Worm (Caenorhabditis elegans) whole organism, L3 larva: ENCODE results near the gene ubh-1.

ENCODE experiments used
- R02D3.7 ChIP-seq: fragments of 150-350 bp; optimal IDR thresholded peaks from 2 replicates; lab custom pipeline; 2014; ENCODE audit warnings: missing biosample characterization, missing genetic modification characterization
- ZK546.5 ChIP-seq: sonication (generic microtip); optimal IDR thresholded peaks from 2 replicates; lab custom pipeline; 2017; ENCODE audit warnings: missing biosample characterization, missing genetic modification characterization
- aly-2 ChIP-seq: fragments of 150-350 bp; optimal IDR thresholded peaks from 2 replicates; lab custom pipeline; 2014; ENCODE audit warnings: missing biosample characterization, missing genetic modification characterization
- ama-1 ChIP-seq: fragments of 150-350 bp; optimal IDR thresholded peaks from 2 replicates; lab custom pipeline; 2018
- ceh-16 ChIP-seq: sonication (generic microtip); optimal IDR thresholded peaks from 2 replicates; lab custom pipeline; 2017; ENCODE audit warnings: missing biosample characterization, missing genetic modification characterization
- ceh-28 ChIP-seq: fragments of 150-350 bp; optimal IDR thresholded peaks from 2 replicates; lab custom pipeline; 2014; ENCODE audit warnings: missing biosample characterization, missing genetic modification reagents, missing genetic modification characterization
- daf-12 ChIP-seq: fragments of 150-350 bp; optimal IDR thresholded peaks from 2 replicates; lab custom pipeline; 2014; ENCODE audit warnings: missing biosample characterization, missing genetic modification reagents, missing genetic modification characterization
- egl-27 ChIP-seq: sonication (generic microtip); optimal IDR thresholded peaks from 4 replicates; lab custom pipeline; 2017; ENCODE audit warnings: missing biosample characterization, missing genetic modification reagents, missing genetic modification characterization
- elt-2 ChIP-seq: sonication (generic microtip); optimal IDR thresholded peaks from 2 replicates; lab custom pipeline; 2016; ENCODE audit warnings: missing genetic modification reagents, mild to moderate bottlenecking, missing genetic modification characterization, missing compliant biosample characterization
- elt-3 ChIP-seq, 3 experiments: fragments of 150-350 bp in 1 of 3; sonication (generic microtip) in 2 of 3; optimal IDR thresholded peaks; 2 replicates in 2 of 3; 4 replicates in 1 of 3; lab custom pipeline; 2014 to 2017; ENCODE audit warnings: missing biosample characterization in 3 of 3, missing genetic modification characterization in 3 of 3
- fkh-10 ChIP-seq: sonication (generic microtip); optimal IDR thresholded peaks from 2 replicates; lab custom pipeline; 2017; ENCODE audit warnings: missing biosample characterization, missing genetic modification reagents, missing genetic modification characterization
- hmg-11 ChIP-seq: sonication (generic microtip); optimal IDR thresholded peaks from 2 replicates; lab custom pipeline; 2016; ENCODE audit warnings: missing genetic modification characterization, missing compliant biosample characterization
- jun-1 ChIP-seq: fragments of 150-350 bp; optimal IDR thresholded peaks from 2 replicates; lab custom pipeline; 2014; ENCODE audit warnings: missing biosample characterization, missing genetic modification reagents, missing genetic modification characterization
- lin-15B ChIP-seq: fragments of 150-350 bp; optimal IDR thresholded peaks from 2 replicates; lab custom pipeline; 2014; ENCODE audit warnings: missing biosample characterization, missing genetic modification characterization
- lin-39 ChIP-seq: fragments of 150-350 bp; optimal IDR thresholded peaks from 2 replicates; lab custom pipeline; 2018; ENCODE audit warnings: missing biosample characterization, missing genetic modification reagents, missing genetic modification characterization
- lsy-12 ChIP-seq: sonication (generic microtip); optimal IDR thresholded peaks from 2 replicates; lab custom pipeline; 2016; ENCODE audit warnings: mild to moderate bottlenecking, missing genetic modification characterization, missing compliant biosample characterization
- mdl-1 ChIP-seq: fragments of 150-350 bp; optimal IDR thresholded peaks from 2 replicates; lab custom pipeline; 2014; ENCODE audit warnings: missing biosample characterization, missing genetic modification characterization
- mml-1 ChIP-seq: fragments of 150-350 bp; sonication (generic microtip); optimal IDR thresholded peaks from 3 replicates; lab custom pipeline; 2014; ENCODE audit warnings: missing biosample characterization, missing genetic modification characterization
- nhr-12 ChIP-seq: fragments of 150-350 bp; optimal IDR thresholded peaks from 2 replicates; lab custom pipeline; 2014; ENCODE audit warnings: missing biosample characterization, missing genetic modification characterization
- nhr-237 ChIP-seq: fragments of 150-350 bp; optimal IDR thresholded peaks from 2 replicates; lab custom pipeline; 2014; ENCODE audit warnings: missing biosample characterization, missing genetic modification characterization
- nhr-28 ChIP-seq: fragments of 150-350 bp; optimal IDR thresholded peaks from 2 replicates; lab custom pipeline; 2014; ENCODE audit warnings: missing biosample characterization, missing genetic modification characterization
- nhr-43 ChIP-seq: sonication (generic microtip); optimal IDR thresholded peaks from 2 replicates; lab custom pipeline; 2016; ENCODE audit warnings: mild to moderate bottlenecking, missing genetic modification characterization, missing compliant biosample characterization; ENCODE audit not compliant: poor library complexity, severe bottlenecking
- pha-4 ChIP-seq: fragments of 150-350 bp; optimal IDR thresholded peaks from 2 replicates; lab custom pipeline; 2014; ENCODE audit warnings: missing biosample characterization, missing genetic modification reagents, missing genetic modification characterization
- pqm-1 ChIP-seq: fragments of 150-350 bp; optimal IDR thresholded peaks from 2 replicates; lab custom pipeline; 2017; ENCODE audit warnings: missing biosample characterization, missing genetic modification characterization, inconsistent platforms
- sea-2 ChIP-seq: fragments of 150-350 bp; sonication (generic microtip); optimal IDR thresholded peaks from 4 replicates; lab custom pipeline; 2014; ENCODE audit warnings: missing biosample characterization, missing genetic modification reagents, missing genetic modification characterization
- skn-1 ChIP-seq: fragments of 150-350 bp; optimal IDR thresholded peaks from 2 replicates; lab custom pipeline; 2014; ENCODE audit warnings: missing biosample characterization, missing genetic modification characterization
- snpc-4 ChIP-seq: fragments of 150-350 bp; optimal IDR thresholded peaks from 2 replicates; lab custom pipeline; 2014; ENCODE audit warnings: missing biosample characterization, missing genetic modification characterization
- tbx-2 ChIP-seq: sonication (generic microtip); optimal IDR thresholded peaks from 2 replicates; lab custom pipeline; 2016; ENCODE audit warnings: mild to moderate bottlenecking, missing genetic modification characterization, missing compliant biosample characterization
- unc-39 ChIP-seq: sonication (generic microtip); optimal IDR thresholded peaks from 4 replicates; lab custom pipeline; 2017; ENCODE audit warnings: missing biosample characterization, missing genetic modification characterization
- unc-62 ChIP-seq: fragments of 150-350 bp; sonication (generic microtip); optimal IDR thresholded peaks from 4 replicates; lab custom pipeline; 2014; ENCODE audit warnings: missing biosample characterization, missing genetic modification reagents, missing genetic modification characterization
- ztf-11 ChIP-seq: fragments of 150-350 bp; optimal IDR thresholded peaks from 2 replicates; lab custom pipeline; 2014; ENCODE audit warnings: missing biosample characterization, missing genetic modification characterization
- ztf-4 ChIP-seq: fragments of 150-350 bp; optimal IDR thresholded peaks from 2 replicates; lab custom pipeline; 2014; ENCODE audit warnings: missing biosample characterization, missing genetic modification characterization

ubh-1 gene

DNA sequence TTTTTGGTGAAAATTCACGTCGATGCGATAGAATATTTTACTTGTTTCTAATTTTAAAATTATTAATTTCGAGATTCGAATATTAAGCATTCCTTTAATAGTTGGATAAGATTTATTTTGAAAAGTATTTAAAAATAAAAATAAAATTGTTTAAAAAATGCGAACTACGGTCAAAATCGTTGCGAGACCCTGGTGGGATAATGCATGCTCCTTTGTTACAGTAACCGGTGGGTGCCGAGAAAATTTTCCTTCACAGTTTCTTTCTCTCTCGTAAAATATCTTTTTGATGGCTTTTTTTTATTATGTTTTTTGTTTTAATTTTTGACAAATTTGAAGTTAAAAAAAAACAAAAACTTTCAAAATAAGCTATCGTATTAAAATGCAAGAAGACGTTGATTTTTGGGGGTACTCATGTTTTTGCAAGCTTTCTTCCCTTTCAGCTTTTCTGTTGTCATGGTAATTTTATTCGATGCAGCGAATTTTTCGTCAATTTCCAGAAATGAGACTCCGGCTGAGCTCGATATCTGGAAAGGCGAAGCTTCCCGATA, 14.5 kb downstream of the ubh-1 start, which contains the start of gene dgtr-1:
dgtr-1 (plus strand) TSS at position 498 of the 548 bp plus-strand sequence.
- TF ChIP-seq sea-2 (GFP tag; lab: Kevin White, UChicago) = no peak
- no peak for TF ChIP-seq hmg-11 (tag; lab: Kevin White, UChicago)
- TF ChIP-seq mml-1 (tag; lab: Kevin White, UChicago) = no peak
- no peak for TF ChIP-seq tbx-2
- TF ChIP-seq unc-62 = no peak
- TF ChIP-seq R02D3.7 (tag; lab: Kevin White, UChicago) = no peak
- no peak for TF ChIP-seq pha-4 (tag; lab: Kevin White, UChicago)
- no peak for TF ChIP-seq aly-2 (tag; lab: Kevin White, UChicago)

DNA sequence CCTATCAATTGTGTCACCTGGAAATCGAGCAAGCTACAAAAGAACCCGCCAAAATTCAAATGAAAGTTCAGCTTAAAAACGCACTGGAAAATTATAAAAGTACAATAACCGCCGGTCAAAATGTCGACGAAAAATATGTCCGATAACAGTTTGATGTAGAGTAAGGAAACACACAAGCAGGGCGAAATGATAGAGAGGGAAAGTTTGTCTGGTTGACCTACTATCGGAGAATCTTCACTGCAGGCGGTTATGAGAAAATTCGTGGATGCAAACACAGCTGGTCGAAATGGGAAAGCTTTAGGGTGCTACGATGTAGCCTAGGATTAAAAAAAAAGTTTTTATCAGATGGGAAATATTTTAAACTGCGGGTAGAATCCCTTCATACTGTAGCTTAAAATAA, 15.9 kb downstream of the ubh-1 start:
- TF ChIP-seq snpc-4 (tag; lab: Kevin White, UChicago) (no peak), lin-39 (no peak), mml-1 (tag; lab: Kevin White, UChicago) (no peak), unc-39 (tag; lab: Kevin White, UChicago) (no peak), lin-15B (tag; lab: Kevin White, UChicago) (no peak), nhr-28 (no peak)

DNA sequence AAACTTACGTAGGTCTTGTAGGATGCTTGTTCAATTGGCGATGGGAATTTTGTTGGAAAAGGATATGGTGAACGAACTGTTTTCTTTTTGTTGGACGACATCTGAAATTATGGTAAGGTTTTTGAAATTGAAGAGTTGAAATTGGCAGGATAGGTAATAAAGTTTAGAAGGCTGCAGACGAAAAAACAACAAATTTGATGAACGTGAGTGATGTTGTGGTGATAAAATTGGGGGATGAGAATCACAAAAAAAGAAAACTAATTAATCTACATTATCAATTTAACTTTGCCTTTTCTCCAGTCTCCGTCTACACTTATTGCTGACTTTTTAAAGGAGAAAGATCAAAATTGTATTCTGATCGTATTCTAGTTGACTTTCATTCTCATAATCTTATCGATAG, 17.4 kb downstream of the ubh-1 start, which contains the start of gene cpt-6:
cpt-6 (minus strand) TSS at position 101 of the 400 bp plus-strand sequence.
- TF ChIP-seq ama-1 (lab: Kevin White, UChicago) (no peak), nhr-12 (no peak), ztf-11 (no peak), lin-15B (tag; lab: Kevin White, UChicago) (no peak), ztf-4 (tag; lab: Kevin White, UChicago) (no peak), elt-3 (tag; optimal IDR thresholded peaks at IDR 0.05; lab: Kevin White, UChicago) (no peak), egl-27 (tag; lab: Kevin White, UChicago) (no peak), lsy-12 (tag; lab: Kevin White, UChicago) (no peak), tbx-2 (no peak), nhr-28 (no peak), daf-12 (tag; lab: Kevin White, UChicago) (no peak), mdl-1 (tag; lab: Kevin White, UChicago) (no peak), ZK546.5 (tag; lab: Kevin White, UChicago) (no peak), pha-4 (tag; lab: Kevin White, UChicago) (no peak), aly-2 (tag; lab: Kevin White, UChicago) (no peak), ceh-16 (no peak), elt-2 (tag; lab: Kevin White, UChicago) (no peak)
- TF ChIP-seq, all 47 proteins: peak for 0

ce11 chrV:6492497-6492896, 18.7 kb downstream of the ubh-1 start:
- peak; percentile 33 for TF ChIP-seq pqm-1 (tag; lab: Kevin White, UChicago)
- peak; percentile 7 for TF ChIP-seq skn-1 (tag; lab: Kevin White, UChicago)
- peak; percentile 87 for TF ChIP-seq elt-2 (tag; lab: Kevin White, UChicago)
- no peak for TF ChIP-seq nhr-28
- TF ChIP-seq R02D3.7 (tag; lab: Kevin White, UChicago) = no peak

DNA sequence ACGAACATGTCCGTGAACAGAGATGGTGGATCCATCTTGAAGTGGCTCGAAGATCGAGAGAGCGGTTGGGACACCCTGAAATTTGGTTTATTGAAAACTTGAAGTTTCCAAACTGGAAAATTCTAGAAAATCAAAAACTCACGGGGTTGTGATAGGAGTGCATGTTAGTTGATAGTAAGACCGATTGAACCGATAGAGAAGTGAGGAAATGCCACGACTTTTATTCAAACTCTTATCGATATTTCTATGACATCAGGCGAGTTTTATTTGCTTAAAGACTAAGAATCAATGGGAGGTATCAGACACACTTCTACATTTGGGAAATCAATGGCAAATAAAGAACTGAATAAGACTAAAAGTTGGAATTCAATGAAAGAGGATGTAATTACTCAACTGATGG, 22.4 kb downstream of the ubh-1 start, which contains the start of gene lec-10:
lec-10 (minus strand) TSS at position 272 of the 400 bp plus-strand sequence.
- TF ChIP-seq pqm-1 (tag; lab: Kevin White, UChicago) = peak; percentile 89
- no peak for TF ChIP-seq ceh-16
- TF ChIP-seq jun-1 (tag; lab: Kevin White, UChicago) = peak; percentile 26
- TF ChIP-seq pha-4 (tag; lab: Kevin White, UChicago) = peak; percentile 59
- TF ChIP-seq elt-2 (tag; lab: Kevin White, UChicago) = peak; percentile 95

DNA sequence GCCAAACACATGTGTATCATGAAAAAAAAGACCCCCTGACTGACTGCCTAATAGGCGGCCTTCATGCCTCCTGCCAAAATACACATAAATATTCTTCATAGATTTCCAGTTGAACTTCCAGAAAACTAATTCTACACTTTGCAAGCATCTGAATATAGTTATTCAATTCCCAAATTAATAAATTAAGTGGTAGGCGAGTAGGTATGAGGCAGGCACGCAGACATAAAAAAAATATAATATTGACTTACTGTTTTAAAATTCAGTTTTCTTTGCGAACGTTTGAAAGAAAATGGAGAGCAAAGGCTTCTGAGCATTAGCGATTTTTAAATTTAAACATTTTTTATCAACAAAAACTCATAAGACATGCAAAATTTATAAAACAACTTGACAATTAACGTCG, 23.3 kb downstream of the ubh-1 start:
- TF ChIP-seq ceh-28 = peak; percentile 8
- peak; percentile 27 for TF ChIP-seq elt-2 (tag; lab: Kevin White, UChicago)
- TF ChIP-seq fkh-10 (GFP tag; lab: Kevin White, UChicago) = no peak
- TF ChIP-seq lin-39 = no peak
- TF ChIP-seq ceh-16 = no peak
- no peak for TF ChIP-seq ama-1 (lab: Kevin White, UChicago)
- no peak for TF ChIP-seq ztf-4 (tag; lab: Kevin White, UChicago)
- no peak for TF ChIP-seq nhr-237 (tag; lab: Kevin White, UChicago)
- TF ChIP-seq nhr-43 (tag; lab: Kevin White, UChicago) = no peak
- TF ChIP-seq jun-1 (tag; lab: Kevin White, UChicago) = peak; percentile 45
- no peak for TF ChIP-seq lsy-12 (tag; lab: Kevin White, UChicago)
